Worm (Caenorhabditis elegans): ENCODE results near the gene T13C5.6.

DNA sequence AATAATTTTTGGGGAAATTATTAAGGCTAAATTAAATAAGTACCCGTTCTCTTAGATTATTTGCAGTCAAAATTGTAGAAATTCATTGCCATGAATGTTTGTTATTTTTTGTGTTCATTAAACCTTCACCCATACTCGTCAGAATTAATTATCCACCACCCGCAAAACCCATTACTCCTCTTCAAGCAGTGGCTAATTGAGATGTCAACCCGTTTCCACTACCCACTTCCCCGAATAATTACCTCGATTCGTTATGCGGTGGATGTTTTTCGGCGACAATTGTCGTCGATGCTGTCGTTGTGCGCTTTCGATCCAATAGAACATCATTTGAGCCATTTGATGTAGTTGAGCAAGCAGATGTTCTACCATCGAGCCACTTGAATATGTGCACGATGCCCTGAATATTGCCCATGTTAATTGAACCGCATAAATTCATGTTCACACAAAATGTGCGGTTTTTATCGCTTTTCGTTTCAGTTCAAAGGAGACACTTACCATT lies 3.9 kb upstream of the T13C5.6 start:
- TF ChIP-seq mab-5 (tag; optimal IDR thresholded peaks at IDR 0.05) (no peak), ceh-43 (GFP tag; optimal IDR thresholded peaks at IDR 0.05) (peak; percentile 55), nhr-12 (tag; optimal IDR thresholded peaks at IDR 0.05) (no peak), ces-1 (GFP tag; optimal IDR thresholded peaks at IDR 0.05) (peak; percentile 88), sptf-1 (tag; optimal IDR thresholded peaks at IDR 0.05) (no peak), pha-4 (tag; optimal IDR thresholded peaks at IDR 0.05) (no peak), mls-2 (tag; optimal IDR thresholded peaks at IDR 0.05) (no peak)
